Fruit fly (Drosophila melanogaster): Measurements from ENCODE around the gene CG34461.

DNA sequence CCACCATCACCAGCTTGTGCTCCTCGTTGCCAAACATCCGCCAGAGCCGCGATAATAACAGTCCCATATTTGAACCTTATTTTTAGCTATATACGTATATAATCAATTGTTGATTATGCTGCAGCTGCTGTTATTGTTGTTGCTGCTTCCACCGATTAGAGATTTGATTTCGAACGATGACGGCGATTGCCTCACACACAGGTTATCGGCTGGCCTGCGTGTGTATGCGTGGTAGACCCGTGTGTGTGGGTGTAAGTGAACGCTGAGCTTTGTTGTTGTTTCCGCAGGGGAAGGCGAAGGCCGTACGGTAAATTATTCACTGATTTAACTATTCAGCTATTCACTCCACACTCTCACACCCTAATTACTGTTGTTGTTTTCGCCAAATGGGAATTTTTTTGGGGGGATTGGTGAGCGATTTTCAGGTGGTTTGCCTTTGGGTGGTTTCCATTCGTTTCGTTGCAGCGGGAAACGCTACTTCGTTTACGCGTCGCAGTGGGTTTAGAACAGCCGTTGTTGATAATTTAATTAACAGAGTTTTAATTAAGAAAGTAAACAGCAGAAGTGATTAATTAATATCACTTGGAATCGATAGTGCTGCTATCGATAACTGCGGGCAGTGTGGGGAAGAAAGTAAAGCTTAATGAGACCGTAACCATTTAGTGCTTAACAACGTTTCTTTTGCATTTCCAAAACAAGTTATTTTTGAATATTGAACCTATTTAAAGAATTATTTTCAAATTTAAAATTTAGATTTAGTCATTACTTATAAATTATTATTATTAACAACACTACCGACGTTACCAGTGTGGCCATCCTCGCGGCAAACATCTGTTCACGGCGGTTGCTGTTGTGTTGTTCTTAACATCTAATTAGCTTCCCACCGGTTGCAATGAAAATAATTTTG is 26.2 kb upstream of the CG34461 start, which contains the start of the genes Arl5 and CG13671:
- TF ChIP-seq insv (optimal IDR thresholded peaks at IDR 0.05): no peak
- no peak for TF ChIP-seq psq (optimal IDR thresholded peaks at IDR 0.05)
- TF ChIP-seq ttk (optimal IDR thresholded peaks at IDR 0.05): no peak

Data from Kc167 (cell line).